Fruit fly (Drosophila melanogaster) whole organism, wandering third instar larva: ENCODE measurements around the gene Trpgamma.

Experiments
- Hr83 ChIP-seq: fragments of 200-300 bp; sonication (Bioruptor generic); optimal IDR thresholded peaks from 2 replicates; lab custom pipeline; 2016; ENCODE audit warnings: missing biosample characterization, mild to moderate bottlenecking, missing genetic modification characterization, moderate library complexity; ENCODE audit not compliant: poor library complexity, severe bottlenecking
- br ChIP-seq: fragments of 200-800 bp; sonication (Bioruptor generic); optimal IDR thresholded peaks from 2 replicates; lab custom pipeline; 2016; ENCODE audit warnings: missing biosample characterization, missing genetic modification characterization
- dmrt93B ChIP-seq: fragments of 200-800 bp; sonication (Bioruptor generic); optimal IDR thresholded peaks from 2 replicates; lab custom pipeline; 2018; ENCODE audit warnings: missing biosample characterization, mild to moderate bottlenecking, missing genetic modification characterization
- pan ChIP-seq: fragments of >200 bp; optimal IDR thresholded peaks from 2 replicates; lab custom pipeline; 2017
- psq ChIP-seq: fragments of 200-800 bp; sonication (Bioruptor generic); optimal IDR thresholded peaks from 3 replicates; lab custom pipeline; 2017; ENCODE audit warnings: missing biosample characterization, mild to moderate bottlenecking, missing genetic modification characterization, moderate library complexity

dm6 chr2L:16627948-16628347 is 48.6 kb downstream of the Trpgamma start:
- no peak for TF ChIP-seq pan (lab: Kevin White, UChicago)
- TF ChIP-seq Hr83, result no peak
- TF ChIP-seq dmrt93B (GFP tag; lab: Kevin White, UChicago), result no peak
- TF ChIP-seq psq, result no peak
- TF ChIP-seq br (GFP tag; lab: Kevin White, UChicago), result no peak
